Worm (Caenorhabditis elegans) whole organism, L4 larva: ENCODE measurements around the gene cey-1.

Experiments
- F44E2.7 ChIP-seq: fragments of 200-800 bp; sonication (Bioruptor generic); IDR thresholded peaks from 2 replicates; pipeline ENCODE4 v2.1.2; 2022; ENCODE audit warnings: missing genetic modification characterization, missing compliant biosample characterization
- R02D3.7 ChIP-seq: fragments of 150-350 bp; sonication (generic microtip); optimal IDR thresholded peaks from 3 replicates; lab custom pipeline; 2014; ENCODE audit warnings: missing biosample characterization, missing genetic modification characterization
- T26A8.4 ChIP-seq: fragments of 200-800 bp; sonication (Bioruptor generic); IDR thresholded peaks from 2 replicates; pipeline ENCODE4 v1.3.6; 2022; ENCODE audit warnings: missing genetic modification characterization, missing compliant biosample characterization
- Y105C5A.15 ChIP-seq: fragments of 200-800 bp; sonication (Bioruptor generic); IDR thresholded peaks from 2 replicates; pipeline ENCODE4 v1.3.6; 2022; ENCODE audit warnings: missing genetic modification characterization, missing compliant biosample characterization
- ZK337.2 ChIP-seq: fragments of 200-800 bp; sonication (Bioruptor generic); IDR thresholded peaks from 2 replicates; pipeline ENCODE4 v1.3.6; 2022; ENCODE audit warnings: missing genetic modification reagents, missing genetic modification characterization, missing compliant biosample characterization
- ZK546.5 ChIP-seq, 2 experiments: sonication (generic microtip); optimal IDR thresholded peaks; 2 replicates each; lab custom pipeline; 2017; ENCODE audit warnings: missing biosample characterization in 2 of 2, missing genetic modification characterization in 2 of 2
- arid-1 ChIP-seq: fragments of 200-800 bp; sonication (Bioruptor generic); conservative IDR thresholded peaks from 2 replicates; pipeline ENCODE4 v1.3.6; 2022; ENCODE audit warnings: missing genetic modification reagents, missing genetic modification characterization, missing compliant biosample characterization
- attf-4 ChIP-seq: sonication (generic microtip); optimal IDR thresholded peaks from 3 replicates; lab custom pipeline; 2017; ENCODE audit warnings: missing biosample characterization, missing genetic modification characterization
- ceh-28 ChIP-seq: fragments of 150-350 bp; optimal IDR thresholded peaks from 2 replicates; lab custom pipeline; 2014; ENCODE audit warnings: missing biosample characterization, missing genetic modification reagents, missing genetic modification characterization
- daf-12 ChIP-seq: fragments of 150-350 bp; optimal IDR thresholded peaks from 2 replicates; lab custom pipeline; 2014; ENCODE audit warnings: missing biosample characterization, missing genetic modification reagents, missing genetic modification characterization
- dmd-8 ChIP-seq: fragments of 200-800 bp; sonication (Bioruptor generic); IDR thresholded peaks from 2 replicates; pipeline ENCODE4 v1.3.6; 2022; ENCODE audit warnings: missing genetic modification characterization, missing compliant biosample characterization
- dmd-9 ChIP-seq: fragments of 200-800 bp; sonication (Bioruptor generic); IDR thresholded peaks from 2 replicates; pipeline ENCODE4 v1.3.6; 2022; ENCODE audit warnings: missing genetic modification reagents, missing genetic modification characterization, missing compliant biosample characterization
- dpl-1 ChIP-seq: fragments of 150-350 bp; optimal IDR thresholded peaks from 2 replicates; lab custom pipeline; 2014; ENCODE audit warnings: missing biosample characterization, missing genetic modification reagents, missing genetic modification characterization
- duxl-1 ChIP-seq: sonication (generic microtip); optimal IDR thresholded peaks from 2 replicates; lab custom pipeline; 2016; ENCODE audit warnings: mild to moderate bottlenecking, missing genetic modification characterization, moderate library complexity, missing compliant biosample characterization; ENCODE audit not compliant: poor library complexity
- dve-1 ChIP-seq: sonication (generic microtip); optimal IDR thresholded peaks from 2 replicates; lab custom pipeline; 2017; ENCODE audit warnings: antibody characterized with exemption, mild to moderate bottlenecking, missing genetic modification characterization, missing compliant biosample characterization; ENCODE audit not compliant: insufficient read depth
- egl-43 ChIP-seq: fragments of 200-800 bp; sonication (Bioruptor generic); IDR thresholded peaks from 2 replicates; pipeline ENCODE4 v1.3.6; 2022; ENCODE audit warnings: missing genetic modification reagents, missing genetic modification characterization, missing compliant biosample characterization
- fkh-10 ChIP-seq: fragments of 150-350 bp; optimal IDR thresholded peaks from 2 replicates; lab custom pipeline; 2014; ENCODE audit warnings: missing biosample characterization, missing genetic modification reagents, missing genetic modification characterization
- gei-8 ChIP-seq: fragments of 200-800 bp; sonication (Bioruptor generic); optimal IDR thresholded peaks from 2 replicates; lab custom pipeline; 2018; ENCODE audit warnings: mild to moderate bottlenecking, missing genetic modification characterization, missing compliant biosample characterization
- hif-1 ChIP-seq, 2 experiments: sonication (generic microtip); optimal IDR thresholded peaks; 2 replicates each; lab custom pipeline; 2016 to 2017; ENCODE audit warnings: missing compliant biosample characterization in 2 of 2, missing genetic modification characterization in 2 of 2, missing genetic modification reagents in 2 of 2, missing genotype in 2 of 2, mild to moderate bottlenecking in 1 of 2
- hlh-11 ChIP-seq: fragments of 200-800 bp; sonication (Bioruptor generic); optimal IDR thresholded peaks from 2 replicates; lab custom pipeline; 2018; ENCODE audit warnings: mild to moderate bottlenecking, missing genetic modification characterization, missing compliant biosample characterization
- hlh-30 ChIP-seq: sonication (generic microtip); optimal IDR thresholded peaks from 2 replicates; lab custom pipeline; 2017; ENCODE audit warnings: antibody characterized with exemption, mild to moderate bottlenecking, missing genetic modification characterization, missing compliant biosample characterization; ENCODE audit not compliant: insufficient read depth
- hmg-1.1 ChIP-seq: fragments of 200-800 bp; sonication (Bioruptor generic); IDR thresholded peaks from 2 replicates; pipeline ENCODE4 v1.3.6; 2022; ENCODE audit warnings: missing genetic modification reagents, missing genetic modification characterization, missing compliant biosample characterization
- lim-7 ChIP-seq: fragments of 200-800 bp; sonication (Bioruptor generic); IDR thresholded peaks from 2 replicates; pipeline ENCODE4 v1.3.6; 2022; ENCODE audit warnings: missing genetic modification characterization, missing compliant biosample characterization
- lin-15B ChIP-seq: fragments of 150-350 bp; sonication (generic microtip); optimal IDR thresholded peaks from 3 replicates; lab custom pipeline; 2014; ENCODE audit warnings: missing biosample characterization, missing genetic modification characterization
- lin-29 ChIP-seq: fragments of 200-800 bp; sonication (Bioruptor generic); IDR thresholded peaks from 2 replicates; pipeline ENCODE4 v1.3.6; 2022; ENCODE audit warnings: missing genetic modification reagents, missing genetic modification characterization, missing compliant biosample characterization
- lin-38 ChIP-seq: fragments of 200-800 bp; sonication (Bioruptor generic); IDR thresholded peaks from 2 replicates; pipeline ENCODE4 v1.3.6; 2022; ENCODE audit warnings: missing genetic modification reagents, missing genetic modification characterization, missing compliant biosample characterization
- lsy-2 ChIP-seq, 2 experiments: fragments of 150-350 bp in 1 of 2; sonication (generic microtip) in 1 of 2; optimal IDR thresholded peaks; 2 replicates each; lab custom pipeline; 2014 to 2017; ENCODE audit warnings: missing biosample characterization in 2 of 2, missing genetic modification characterization in 2 of 2
- madf-5 ChIP-seq, 2 experiments: fragments of 200-800 bp; sonication (Bioruptor generic); IDR thresholded peaks; 2 replicates each; pipeline ENCODE4 v1.3.6; 2022; ENCODE audit warnings: missing compliant biosample characterization in 2 of 2, missing genetic modification characterization in 2 of 2
- madf-9 ChIP-seq: fragments of 200-800 bp; sonication (Bioruptor generic); conservative IDR thresholded peaks from 2 replicates; pipeline ENCODE4 v1.3.6; 2022; ENCODE audit warnings: missing genetic modification reagents, missing genetic modification characterization, missing compliant biosample characterization
- mdl-1 ChIP-seq, 2 experiments: fragments of 150-350 bp in 1 of 2; sonication (generic microtip) in 1 of 2; optimal IDR thresholded peaks; 2 replicates each; lab custom pipeline; 2014 to 2017; ENCODE audit warnings: missing biosample characterization in 2 of 2, missing genetic modification characterization in 2 of 2
- mxl-3 ChIP-seq: fragments of 200-800 bp; sonication (Bioruptor generic); optimal IDR thresholded peaks from 2 replicates; lab custom pipeline; 2018; ENCODE audit warnings: mild to moderate bottlenecking, missing genetic modification characterization, missing compliant biosample characterization
- nhr-10 ChIP-seq: fragments of 150-350 bp; optimal IDR thresholded peaks from 2 replicates; lab custom pipeline; 2014; ENCODE audit warnings: missing biosample characterization, missing genetic modification characterization
- nhr-102 ChIP-seq: sonication (generic microtip); optimal IDR thresholded peaks from 2 replicates; lab custom pipeline; 2016; ENCODE audit warnings: mild to moderate bottlenecking, missing genetic modification characterization, moderate library complexity, missing compliant biosample characterization
- nhr-11 ChIP-seq: fragments of 150-350 bp; optimal IDR thresholded peaks from 2 replicates; lab custom pipeline; 2014; ENCODE audit warnings: missing biosample characterization, missing genetic modification characterization
- nhr-76 ChIP-seq: fragments of 150-350 bp; optimal IDR thresholded peaks from 2 replicates; lab custom pipeline; 2014; ENCODE audit warnings: missing biosample characterization, missing genetic modification characterization
- php-3 ChIP-seq: fragments of 200-800 bp; sonication (Bioruptor generic); IDR thresholded peaks from 2 replicates; pipeline ENCODE4 v1.3.6; 2022; ENCODE audit warnings: missing genetic modification reagents, missing genetic modification characterization, missing compliant biosample characterization
- rbr-2 ChIP-seq: sonication (generic microtip); optimal IDR thresholded peaks from 2 replicates; lab custom pipeline; 2016; ENCODE audit warnings: missing genotype, missing genetic modification characterization, missing compliant biosample characterization
- sdz-12 ChIP-seq: fragments of 200-800 bp; sonication (Bioruptor generic); optimal IDR thresholded peaks from 2 replicates; lab custom pipeline; 2018; ENCODE audit warnings: mild to moderate bottlenecking, missing genetic modification characterization, missing compliant biosample characterization
- set-16 ChIP-seq: fragments of 200-800 bp; sonication (Bioruptor generic); IDR thresholded peaks from 2 replicates; pipeline ENCODE4 v1.3.6; 2022; ENCODE audit warnings: missing genetic modification reagents, missing genetic modification characterization, missing compliant biosample characterization
- snpc-1.2 ChIP-seq: fragments of 200-800 bp; sonication (Bioruptor generic); IDR thresholded peaks from 2 replicates; pipeline ENCODE4 v1.3.6; 2022; ENCODE audit warnings: missing genetic modification reagents, missing genetic modification characterization, missing compliant biosample characterization
- snpc-4 ChIP-seq: fragments of 150-350 bp; optimal IDR thresholded peaks from 2 replicates; lab custom pipeline; 2014; ENCODE audit warnings: missing biosample characterization, missing genetic modification characterization
- tra-1 ChIP-seq: fragments of 200-800 bp; sonication (Bioruptor generic); IDR thresholded peaks from 2 replicates; pipeline ENCODE4 v1.3.6; 2022; ENCODE audit warnings: missing genetic modification reagents, missing genetic modification characterization, missing compliant biosample characterization
- unc-130 ChIP-seq: sonication (generic microtip); optimal IDR thresholded peaks from 2 replicates; lab custom pipeline; 2016; ENCODE audit warnings: missing genetic modification reagents, missing genetic modification characterization, missing compliant biosample characterization
- unc-62 ChIP-seq, 3 experiments: fragments of 150-350 bp in 1 of 3; sonication (generic microtip); optimal IDR thresholded peaks in 2 of 3; peaks in 1 of 3; 1 replicate in 1 of 3; 2 replicates in 2 of 3; lab custom pipeline; 2014 to 2017; ENCODE audit warnings: missing biosample characterization in 3 of 3, missing genetic modification characterization in 3 of 3, missing genetic modification reagents in 3 of 3, missing genotype in 1 of 3
- zfp-3 ChIP-seq: fragments of 200-800 bp; sonication (Bioruptor generic); conservative IDR thresholded peaks from 2 replicates; pipeline ENCODE4 v1.3.6; 2022; ENCODE audit warnings: missing genetic modification reagents, missing genetic modification characterization, missing compliant biosample characterization
- ztf-7 ChIP-seq: fragments of 150-350 bp; optimal IDR thresholded peaks from 2 replicates; lab custom pipeline; 2014; ENCODE audit warnings: missing biosample characterization, missing genetic modification characterization

The cey-1 gene

ce11 chrII:11042878-11043331, 1.9 kb upstream of the cey-1 start (continued):
- no peak for TF ChIP-seq Y105C5A.15
- TF ChIP-seq, all 104 proteins: peak for 46

- peak; percentile 62; the same call in 1 of the 2 replicates for TF ChIP-seq hmg-1.1 (GFP tag; lab: Robert Waterston, UW)
- TF ChIP-seq lin-38: peak; percentile 26; the same call in 1 of the 2 replicates
- TF ChIP-seq arid-1: no peak
- TF ChIP-seq rbr-2: peak; percentile 16
- peak; percentile 9 for TF ChIP-seq dpl-1
- TF ChIP-seq mxl-3 (GFP tag; lab: Kevin White, UChicago): no peak
- TF ChIP-seq madf-5 (GFP tag; IDR thresholded peaks at IDR 0.05; lab: Robert Waterston, UW): no peak
- no peak for TF ChIP-seq php-3
- peak in 1 of 2 experiments; percentile 66 for TF ChIP-seq lsy-2 (tag; optimal IDR thresholded peaks at IDR 0.05; lab: Kevin White, UChicago)
- no peak for TF ChIP-seq ZK337.2 (GFP tag; lab: Robert Waterston, UW)
- TF ChIP-seq unc-62 (GFP tag; optimal IDR thresholded peaks at IDR 0.05 in 1 of 2; lab: Kevin White, UChicago): peak in 1 of 2 experiments; percentile 93
- no peak for TF ChIP-seq unc-62 (tag; optimal IDR thresholded peaks at IDR 0.05; lab: Kevin White, UChicago)
- TF ChIP-seq hlh-30 (tag; lab: Kevin White, UChicago): peak; percentile 91
- TF ChIP-seq dmd-9 (GFP tag; lab: Robert Waterston, UW): no peak
- no peak for TF ChIP-seq dmd-8 (GFP tag; lab: Robert Waterston, UW)
- TF ChIP-seq egl-43 (GFP tag; lab: Robert Waterston, UW): 0 out of 2 replicates have a peak, but pooled peaks have one; percentile 44
- no peak for TF ChIP-seq snpc-1.2 (GFP tag; lab: Robert Waterston, UW)
- TF ChIP-seq T26A8.4: no peak
- TF ChIP-seq unc-130 (GFP tag; lab: Kevin White, UChicago): no peak
- TF ChIP-seq lim-7 (GFP tag; lab: Robert Waterston, UW): no peak
- TF ChIP-seq ceh-28 (tag; lab: Kevin White, UChicago): peak; percentile 61
- no peak for TF ChIP-seq ztf-7
- TF ChIP-seq nhr-11 (tag; lab: Kevin White, UChicago): peak; percentile 52
- no peak for TF ChIP-seq mdl-1 (tag; optimal IDR thresholded peaks at IDR 0.05; lab: Kevin White, UChicago)
- TF ChIP-seq nhr-10 (tag; lab: Kevin White, UChicago): no peak
- no peak for TF ChIP-seq nhr-76 (tag; lab: Kevin White, UChicago)
- peak; percentile 28 for TF ChIP-seq set-16 (GFP tag; lab: Robert Waterston, UW)
- TF ChIP-seq attf-4: no peak
- TF ChIP-seq hif-1 (tag; optimal IDR thresholded peaks at IDR 0.05; lab: Kevin White, UChicago): no peak
- no peak for TF ChIP-seq F44E2.7 (GFP tag; lab: Robert Waterston, UW)
- TF ChIP-seq hlh-11 (tag; lab: Kevin White, UChicago): peak; percentile 49
Observed at ce11 chrII:11041846-11042262, 848 bp upstream of the cey-1 start.

DNA sequence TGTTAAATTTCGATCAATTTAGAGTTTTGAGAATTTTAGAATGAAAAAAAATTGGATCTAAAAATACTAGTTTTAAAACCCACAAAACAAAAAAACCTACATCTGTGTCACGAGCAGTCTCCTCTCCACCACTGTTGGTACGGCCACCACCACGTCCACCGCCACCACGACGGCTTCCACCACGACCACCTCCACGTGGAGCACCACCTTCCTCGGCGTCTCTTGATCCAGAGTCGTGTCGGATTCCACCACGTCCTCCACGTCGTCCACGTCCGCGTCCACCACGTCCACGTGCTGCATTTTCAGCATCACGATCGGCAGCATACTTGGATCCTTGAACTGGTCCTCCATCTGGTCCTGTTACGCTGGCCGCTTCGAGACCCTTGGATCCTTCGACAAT, 866 bp downstream of the cey-1 start:
- peak; percentile 83 for TF ChIP-seq set-16 (GFP tag; lab: Robert Waterston, UW)
- no peak for TF ChIP-seq fkh-10 (GFP tag; lab: Kevin White, UChicago)

ce11 chrII:11035774-11036173, 5.2 kb downstream of the cey-1 start, which contains the start of gene srlf-15:
Gene srlf-15 (plus strand): TSS chrII:11036074.
- no peak for TF ChIP-seq dve-1 (tag; lab: Kevin White, UChicago)
- TF ChIP-seq hlh-11 (tag; lab: Kevin White, UChicago): no peak
- TF ChIP-seq snpc-4 (tag; lab: Kevin White, UChicago): no peak
- TF ChIP-seq sdz-12 (GFP tag; lab: Kevin White, UChicago): no peak
- TF ChIP-seq R02D3.7 (tag; lab: Kevin White, UChicago): no peak
- TF ChIP-seq tra-1 (GFP tag; lab: Robert Waterston, UW): no peak
- no peak for TF ChIP-seq lin-15B (tag; lab: Kevin White, UChicago)
- no peak for TF ChIP-seq F44E2.7 (GFP tag; lab: Robert Waterston, UW)
- TF ChIP-seq daf-12 (tag; lab: Kevin White, UChicago): no peak
- no peak for TF ChIP-seq madf-9 (GFP tag; lab: Robert Waterston, UW)
- no peak for TF ChIP-seq dmd-9 (GFP tag; lab: Robert Waterston, UW)
- no peak for TF ChIP-seq gei-8 (GFP tag; lab: Kevin White, UChicago)
- TF ChIP-seq lin-29 (GFP tag; lab: Robert Waterston, UW): no peak
- TF ChIP-seq zfp-3: no peak
- no peak for TF ChIP-seq ZK546.5 (tag; optimal IDR thresholded peaks at IDR 0.05; lab: Kevin White, UChicago)
- TF ChIP-seq duxl-1 (tag; lab: Kevin White, UChicago): no peak
- TF ChIP-seq nhr-102 (tag; lab: Kevin White, UChicago): no peak
